Fruit fly (Drosophila melanogaster) whole organism, prepupa: Measurements from ENCODE around the gene CG3588.

Experiments
- CG15336 ChIP-seq: fragments of 200-800 bp; sonication (Bioruptor generic); IDR thresholded peaks from 2 replicates; pipeline ENCODE4 v1.3.6; 2022; ENCODE audit warnings: missing biosample characterization, missing genetic modification characterization
- CG16779 ChIP-seq: fragments of 200-800 bp; sonication (Bioruptor generic); optimal IDR thresholded peaks from 3 replicates; lab custom pipeline; 2017; ENCODE audit warnings: missing biosample characterization, mild to moderate bottlenecking, missing genetic modification characterization
- CG6792 ChIP-seq: fragments of 200-800 bp; sonication (Bioruptor generic); optimal IDR thresholded peaks from 3 replicates; lab custom pipeline; 2016; ENCODE audit warnings: missing biosample characterization, missing genetic modification characterization
- Eip78C ChIP-seq: fragments of 200-800 bp; sonication (Bioruptor generic); peaks from one replicate; lab custom pipeline; 2016; ENCODE audit warnings: missing biosample characterization, missing genetic modification characterization
- Hr38 ChIP-seq: sonication (Bioruptor generic); optimal IDR thresholded peaks from 2 replicates; lab custom pipeline; 2016; ENCODE audit warnings: missing biosample characterization, missing genetic modification characterization
- Lpt ChIP-seq: fragments of 200-800 bp; sonication (Bioruptor generic); optimal IDR thresholded peaks from 3 replicates; lab custom pipeline; 2016; ENCODE audit warnings: missing biosample characterization, missing genetic modification characterization
- OdsH ChIP-seq: fragments of 200-800 bp; sonication (Bioruptor generic); optimal IDR thresholded peaks from 3 replicates; lab custom pipeline; 2016; ENCODE audit warnings: missing biosample characterization, missing genetic modification characterization
- acj6 ChIP-seq: fragments of 200-800 bp; sonication (Bioruptor generic); optimal IDR thresholded peaks from 3 replicates; lab custom pipeline; 2016; ENCODE audit warnings: missing biosample characterization, missing genetic modification characterization
- fd85E ChIP-seq: fragments of 200-800 bp; sonication (Bioruptor generic); optimal IDR thresholded peaks from 3 replicates; lab custom pipeline; 2016; ENCODE audit warnings: missing biosample characterization, missing genetic modification characterization
- net ChIP-seq: fragments of 200-800 bp; sonication (Bioruptor generic); optimal IDR thresholded peaks from 3 replicates; lab custom pipeline; 2016; ENCODE audit warnings: missing biosample characterization, missing genetic modification characterization

DNA sequence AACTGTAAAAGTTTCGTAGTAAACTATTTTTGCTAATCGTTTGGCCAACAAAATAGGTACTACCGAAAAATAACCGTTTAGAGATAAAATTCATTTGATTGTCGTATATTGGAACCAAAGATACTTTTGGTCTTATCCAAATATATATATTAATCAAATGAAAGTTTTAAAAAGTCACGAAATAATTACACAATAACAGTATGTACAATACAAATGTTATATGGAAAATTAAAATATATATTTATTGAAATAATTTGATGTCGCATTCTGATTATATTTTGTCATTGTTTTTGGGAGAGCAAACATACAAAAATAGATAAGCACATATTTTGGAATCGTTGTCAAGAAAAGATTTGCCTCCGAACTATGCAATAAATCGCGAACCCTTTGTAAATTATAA is 19.0 kb downstream of the CG3588 start, which contains the start of gene CG14420:
- TF ChIP-seq Eip78C (no peak), fd85E (GFP tag; lab: Kevin White, UChicago) (no peak), OdsH (no peak), acj6 (GFP tag; lab: Kevin White, UChicago) (no peak), CG16779 (tag; lab: Kevin White, UChicago) (no peak), CG15336 (GFP tag; lab: Robert Waterston, UW) (no peak), CG6792 (GFP tag; lab: Kevin White, UChicago) (no peak), Lpt (no peak), Hr38 (GFP tag; lab: Kevin White, UChicago) (no peak), net (no peak)
